Worm (Caenorhabditis elegans) whole organism, L1 larva: Measurements from ENCODE around the gene F26A1.7.

Experiments used
- C16A3.4 ChIP-seq: fragments of 150-350 bp; optimal IDR thresholded peaks from 2 replicates; lab custom pipeline; 2014; ENCODE audit warnings: missing biosample characterization, missing genetic modification characterization
- F16B12.6 ChIP-seq: fragments of 150-350 bp; optimal IDR thresholded peaks from 2 replicates; lab custom pipeline; 2014; ENCODE audit warnings: missing biosample characterization, missing genetic modification characterization
- Y116A8C.19 ChIP-seq: sonication (generic microtip); optimal IDR thresholded peaks from 2 replicates; lab custom pipeline; 2016; ENCODE audit warnings: missing compliant biosample characterization, missing genetic modification characterization, borderline replicate concordance
- aly-2 ChIP-seq: fragments of 150-350 bp; optimal IDR thresholded peaks from 2 replicates; lab custom pipeline; 2014; ENCODE audit warnings: missing biosample characterization, missing genetic modification characterization
- ama-1 ChIP-seq: fragments of 150-350 bp; optimal IDR thresholded peaks from 2 replicates; lab custom pipeline; 2014
- ceh-63 ChIP-seq: fragments of 200-800 bp; sonication (Bioruptor generic); optimal IDR thresholded peaks from 2 replicates; lab custom pipeline; 2018; ENCODE audit warnings: mild to moderate bottlenecking, missing genetic modification characterization, missing compliant biosample characterization
- ceh-8 ChIP-seq: fragments of 200-800 bp; sonication (Bioruptor generic); optimal IDR thresholded peaks from 2 replicates; lab custom pipeline; 2018; ENCODE audit warnings: mild to moderate bottlenecking, missing genetic modification characterization, moderate library complexity, missing compliant biosample characterization
- ceh-82 ChIP-seq, 3 experiments: fragments of 150-350 bp in 1 of 3; sonication (generic microtip) in 2 of 3; optimal IDR thresholded peaks; 2 replicates each; lab custom pipeline; 2014 to 2017; ENCODE audit warnings: missing biosample characterization in 3 of 3, missing genetic modification characterization in 3 of 3
- ceh-88 ChIP-seq: fragments of 200-800 bp; sonication (Bioruptor generic); IDR thresholded peaks from 2 replicates; pipeline ENCODE4 v1.3.6; 2022; ENCODE audit warnings: missing genetic modification characterization, missing compliant biosample characterization
- ces-1 ChIP-seq: fragments of 150-350 bp; optimal IDR thresholded peaks from 2 replicates; lab custom pipeline; 2014; ENCODE audit warnings: missing biosample characterization, missing genetic modification reagents, missing genetic modification characterization
- dpl-1 ChIP-seq, 3 experiments: fragments of 150-350 bp in 2 of 3; sonication (generic microtip) in 1 of 3; optimal IDR thresholded peaks; 2 replicates each; lab custom pipeline; 2014 to 2017; ENCODE audit warnings: missing biosample characterization in 3 of 3, missing genetic modification characterization in 3 of 3, missing genetic modification reagents in 3 of 3
- efl-1 ChIP-seq, 4 experiments: fragments of 150-350 bp; optimal IDR thresholded peaks in 3 of 4; peaks in 1 of 4; 1 replicate in 1 of 4; 2 replicates in 3 of 4; lab custom pipeline; 2014; ENCODE audit warnings: missing biosample characterization in 2 of 4, missing genetic modification characterization in 2 of 4, missing genetic modification reagents in 2 of 4
- egl-13 ChIP-seq: sonication (generic microtip); optimal IDR thresholded peaks from 2 replicates; lab custom pipeline; 2016; ENCODE audit warnings: missing genotype, missing genetic modification reagents, missing genetic modification characterization, missing compliant biosample characterization
- elt-2 ChIP-seq: sonication (generic microtip); optimal IDR thresholded peaks from 2 replicates; lab custom pipeline; 2016; ENCODE audit warnings: missing genetic modification characterization, mild to moderate bottlenecking, inconsistent platforms, missing compliant biosample characterization, missing genetic modification reagents
- ets-5 ChIP-seq: fragments of 200-800 bp; sonication (Bioruptor generic); IDR thresholded peaks from 2 replicates; pipeline ENCODE4 v1.3.6; 2022; ENCODE audit warnings: missing genetic modification characterization, missing compliant biosample characterization
- fkh-4 ChIP-seq: sonication (generic microtip); optimal IDR thresholded peaks from 2 replicates; lab custom pipeline; 2016; ENCODE audit warnings: missing compliant biosample characterization, missing genetic modification characterization, borderline replicate concordance
- fkh-8 ChIP-seq: sonication (generic microtip); optimal IDR thresholded peaks from 2 replicates; lab custom pipeline; 2016; ENCODE audit warnings: mild to moderate bottlenecking, missing genetic modification characterization, missing compliant biosample characterization
- fos-1 ChIP-seq: fragments of 150-350 bp; optimal IDR thresholded peaks from 2 replicates; lab custom pipeline; 2014; ENCODE audit warnings: missing biosample characterization, missing genetic modification characterization
- grh-1 ChIP-seq: fragments of 200-800 bp; sonication (Bioruptor generic); IDR thresholded peaks from 2 replicates; pipeline ENCODE4 v1.3.6; 2022; ENCODE audit warnings: missing genetic modification reagents, missing genetic modification characterization, missing compliant biosample characterization
- hlh-4 ChIP-seq: sonication (generic microtip); optimal IDR thresholded peaks from 2 replicates; lab custom pipeline; 2016; ENCODE audit warnings: mild to moderate bottlenecking, missing genetic modification characterization, missing compliant biosample characterization
- hpl-2 ChIP-seq: fragments of 150-350 bp; optimal IDR thresholded peaks from 2 replicates; lab custom pipeline; 2014; ENCODE audit warnings: missing biosample characterization, missing genetic modification reagents, missing genetic modification characterization
- isw-1 ChIP-seq: fragments of 200-800 bp; sonication (Bioruptor generic); IDR thresholded peaks from 2 replicates; pipeline ENCODE4 v1.3.6; 2022; ENCODE audit warnings: missing genetic modification characterization, missing compliant biosample characterization
- jun-1 ChIP-seq: fragments of 150-350 bp; optimal IDR thresholded peaks from 2 replicates; lab custom pipeline; 2014; ENCODE audit warnings: missing biosample characterization, missing genetic modification reagents, missing genetic modification characterization
- lin-14 ChIP-seq: fragments of 200-800 bp; sonication (Bioruptor generic); optimal IDR thresholded peaks from 2 replicates; lab custom pipeline; 2018; ENCODE audit warnings: mild to moderate bottlenecking, missing genetic modification characterization, moderate library complexity, missing compliant biosample characterization
- lin-35 ChIP-seq, 2 experiments: fragments of 150-350 bp; optimal IDR thresholded peaks; 2 replicates each; lab custom pipeline; 2014; ENCODE audit warnings: missing biosample characterization in 2 of 2, missing genetic modification characterization in 2 of 2, missing genetic modification reagents in 2 of 2
- lin-39 ChIP-seq: fragments of 150-350 bp; optimal IDR thresholded peaks from 2 replicates; lab custom pipeline; 2014; ENCODE audit warnings: missing biosample characterization, missing genetic modification reagents, missing genetic modification characterization
- lsy-2 ChIP-seq, 2 experiments: fragments of 150-350 bp; optimal IDR thresholded peaks; 2 replicates each; lab custom pipeline; 2014; ENCODE audit warnings: missing biosample characterization in 2 of 2, missing genetic modification characterization in 2 of 2
- mdl-1 ChIP-seq, 2 experiments: fragments of 150-350 bp; optimal IDR thresholded peaks; 2 replicates each; lab custom pipeline; 2014 to 2017; ENCODE audit warnings: missing biosample characterization in 2 of 2, missing genetic modification characterization in 2 of 2, inconsistent platforms in 1 of 2
- nhr-11 ChIP-seq: fragments of 150-350 bp; optimal IDR thresholded peaks from 2 replicates; lab custom pipeline; 2014; ENCODE audit warnings: missing biosample characterization, missing genetic modification characterization
- nhr-12 ChIP-seq: sonication (generic microtip); optimal IDR thresholded peaks from 2 replicates; lab custom pipeline; 2017; ENCODE audit warnings: missing biosample characterization, missing genetic modification characterization
- nhr-237 ChIP-seq: fragments of 150-350 bp; optimal IDR thresholded peaks from 2 replicates; lab custom pipeline; 2014; ENCODE audit warnings: missing biosample characterization, missing genetic modification characterization
- nhr-71 ChIP-seq: sonication (generic microtip); optimal IDR thresholded peaks from 2 replicates; lab custom pipeline; 2016; ENCODE audit warnings: mild to moderate bottlenecking, missing genetic modification characterization, moderate library complexity, missing compliant biosample characterization
- nhr-77 ChIP-seq: fragments of 150-350 bp; optimal IDR thresholded peaks from 2 replicates; lab custom pipeline; 2014; ENCODE audit warnings: missing biosample characterization, missing genetic modification characterization
- nhr-84 ChIP-seq: sonication (generic microtip); optimal IDR thresholded peaks from 2 replicates; lab custom pipeline; 2017; ENCODE audit warnings: missing biosample characterization, missing genetic modification characterization
- nhr-85 ChIP-seq: sonication (generic microtip); peaks from one replicate; lab custom pipeline; 2016; ENCODE audit warnings: missing genetic modification characterization, inconsistent platforms, missing compliant biosample characterization
- nhr-90 ChIP-seq: sonication (generic microtip); optimal IDR thresholded peaks from 2 replicates; lab custom pipeline; 2016; ENCODE audit warnings: mild to moderate bottlenecking, missing genetic modification characterization, missing compliant biosample characterization; ENCODE audit not compliant: poor library complexity
- rnt-1 ChIP-seq: sonication (generic microtip); optimal IDR thresholded peaks from 2 replicates; lab custom pipeline; 2016; ENCODE audit warnings: mild to moderate bottlenecking, missing genetic modification characterization, moderate library complexity, missing compliant biosample characterization
- skn-1 ChIP-seq: fragments of 150-350 bp; optimal IDR thresholded peaks from 2 replicates; lab custom pipeline; 2014; ENCODE audit warnings: missing biosample characterization, missing genetic modification characterization
- snpc-4 ChIP-seq: fragments of 150-350 bp; optimal IDR thresholded peaks from 2 replicates; lab custom pipeline; 2014; ENCODE audit warnings: missing biosample characterization, missing genetic modification characterization
- snu-23 ChIP-seq: sonication (generic microtip); optimal IDR thresholded peaks from 2 replicates; lab custom pipeline; 2016; ENCODE audit warnings: missing genetic modification characterization, missing compliant biosample characterization
- sox-4 ChIP-seq: sonication (generic microtip); optimal IDR thresholded peaks from 2 replicates; lab custom pipeline; 2016; ENCODE audit warnings: missing genetic modification characterization, missing compliant biosample characterization
- sptf-1 ChIP-seq: fragments of 150-350 bp; optimal IDR thresholded peaks from 2 replicates; lab custom pipeline; 2014; ENCODE audit warnings: missing biosample characterization, missing genetic modification characterization
- tlp-1 ChIP-seq: fragments of 150-350 bp; optimal IDR thresholded peaks from 2 replicates; lab custom pipeline; 2014; ENCODE audit warnings: missing biosample characterization, missing genetic modification characterization
- unc-30 ChIP-seq: sonication (generic microtip); optimal IDR thresholded peaks from 2 replicates; lab custom pipeline; 2017; ENCODE audit warnings: missing biosample characterization, missing genetic modification characterization
- vab-15 ChIP-seq: sonication (generic microtip); optimal IDR thresholded peaks from 2 replicates; lab custom pipeline; 2017; ENCODE audit warnings: missing genotype, mild to moderate bottlenecking, missing genetic modification characterization, missing compliant biosample characterization
- xbp-1 ChIP-seq: sonication (generic microtip); optimal IDR thresholded peaks from 2 replicates; lab custom pipeline; 2016; ENCODE audit warnings: missing genetic modification characterization, missing compliant biosample characterization

The F26A1.7 gene

ce11 chrIII:4856109-4856508 lies 36.4 kb upstream of the F26A1.7 start, which contains the start of gene C35D10.7:
C35D10.7 (plus strand) TSS chrIII:4856193.
- TF ChIP-seq isw-1 (GFP tag; lab: Robert Waterston, UW) (no peak), skn-1 (no peak), rnt-1 (no peak), nhr-237 (tag; lab: Kevin White, UChicago) (no peak), xbp-1 (no peak), tlp-1 (no peak), nhr-85 (tag; lab: Kevin White, UChicago) (no peak), sox-4 (tag; lab: Kevin White, UChicago) (no peak)

- no peak for TF ChIP-seq C16A3.4 (tag; lab: Kevin White, UChicago)
- TF ChIP-seq fkh-8: no peak
- no peak for TF ChIP-seq nhr-84 (tag; lab: Kevin White, UChicago)
- TF ChIP-seq nhr-71 (tag; lab: Kevin White, UChicago): no peak
- no peak for TF ChIP-seq fkh-4 (tag; lab: Kevin White, UChicago)
- no peak for TF ChIP-seq unc-30 (tag; lab: Kevin White, UChicago)
- no peak for TF ChIP-seq hlh-4 (tag; lab: Kevin White, UChicago)
- no peak for TF ChIP-seq vab-15
- no peak for TF ChIP-seq ceh-88 (GFP tag; lab: Robert Waterston, UW)
- no peak for TF ChIP-seq sptf-1 (tag; lab: Kevin White, UChicago)
- no peak for TF ChIP-seq mdl-1 (tag; optimal IDR thresholded peaks at IDR 0.05; lab: Kevin White, UChicago)
- no peak for TF ChIP-seq egl-13
- no peak for TF ChIP-seq nhr-77 (tag; lab: Kevin White, UChicago)
- no peak for TF ChIP-seq lin-39 (tag; lab: Kevin White, UChicago)
- TF ChIP-seq jun-1 (tag; lab: Kevin White, UChicago): no peak
- TF ChIP-seq ceh-63 (GFP tag; lab: Kevin White, UChicago): no peak
- no peak for TF ChIP-seq grh-1 (GFP tag; lab: Robert Waterston, UW)
Measured at ce11 chrIII:4854918-4855317, 35.2 kb upstream of the F26A1.7 start, which contains the start of gene C35D10.8. C35D10.8 (plus strand) TSS chrIII:4855218.

ce11 chrIII:4852025-4852424 lies 32.3 kb upstream of the F26A1.7 start, which contains the start of gene ced-4:
ced-4 (plus strand) TSS chrIII:4852325.
- TF ChIP-seq ceh-88 (GFP tag; lab: Robert Waterston, UW): no peak
- TF ChIP-seq rnt-1: no peak
- TF ChIP-seq ets-5: no peak
- no peak for TF ChIP-seq tlp-1
- TF ChIP-seq hlh-4 (tag; lab: Kevin White, UChicago): no peak
- TF ChIP-seq hpl-2 (GFP tag; lab: Kevin White, UChicago): no peak
- no peak for TF ChIP-seq aly-2 (tag; lab: Kevin White, UChicago)
- TF ChIP-seq nhr-11: no peak
- TF ChIP-seq ama-1 (lab: Kevin White, UChicago): no peak
- TF ChIP-seq ceh-8 (GFP tag; lab: Kevin White, UChicago): no peak
- TF ChIP-seq lin-14: no peak
- no peak for TF ChIP-seq nhr-90 (tag; lab: Kevin White, UChicago)
- no peak for TF ChIP-seq F16B12.6 (tag; lab: Kevin White, UChicago)
- no peak for TF ChIP-seq elt-2 (tag; lab: Kevin White, UChicago)
- no peak for TF ChIP-seq Y116A8C.19 (tag; lab: Kevin White, UChicago)
- TF ChIP-seq nhr-12 (tag; lab: Kevin White, UChicago): no peak
- TF ChIP-seq, all 84 proteins: peak for 0

- TF ChIP-seq ces-1 (GFP tag; lab: Kevin White, UChicago) (no peak), skn-1 (peak; percentile 14), nhr-71 (tag; lab: Kevin White, UChicago) (peak; percentile 22), rnt-1 (peak; percentile 4), nhr-11 (no peak), efl-1 (optimal IDR thresholded peaks at IDR 0.05; lab: Kevin White, UChicago) (peak; percentile 20 to 65), efl-1 (GFP tag; optimal IDR thresholded peaks at IDR 0.05 in 1 of 2; lab: Kevin White, UChicago) (peak; percentile 76 to 96), nhr-90 (tag; lab: Kevin White, UChicago) (peak; percentile 7), F16B12.6 (tag; lab: Kevin White, UChicago) (peak; percentile 82), dpl-1 (GFP tag; optimal IDR thresholded peaks at IDR 0.05; lab: Kevin White, UChicago) (peak; percentile 56 to 76 (median 70)), snu-23 (peak; percentile 41), ceh-82 (tag; optimal IDR thresholded peaks at IDR 0.05; lab: Kevin White, UChicago) (peak in 1 of 3 experiments; percentile 6), lin-35 (GFP tag; optimal IDR thresholded peaks at IDR 0.05; lab: Kevin White, UChicago) (peak; percentile 57 to 68), ceh-63 (GFP tag; lab: Kevin White, UChicago) (no peak), C16A3.4 (tag; lab: Kevin White, UChicago) (peak; percentile 23), fos-1 (tag; lab: Kevin White, UChicago) (no peak), snpc-4 (tag; lab: Kevin White, UChicago) (no peak), elt-2 (tag; lab: Kevin White, UChicago) (no peak), lsy-2 (tag; optimal IDR thresholded peaks at IDR 0.05; lab: Kevin White, UChicago) (peak; percentile 50 to 67)
- TF ChIP-seq, all 84 proteins: peak for 12
Measured at ce11 chrIII:4850139-4850538, 30.4 kb upstream of the F26A1.7 start, which contains the start of gene F26A1.1. F26A1.1 (plus strand) TSS chrIII:4850507.
